Fruit fly (Drosophila melanogaster) whole organism, embryonic: ENCODE results near the gene Zir.

Experiments used
- CG10366 ChIP-seq: fragments of 200-800 bp; sonication (Bioruptor generic); IDR thresholded peaks from 2 replicates; pipeline ENCODE4 v1.3.6; 2022; ENCODE audit warnings: missing biosample characterization, missing genetic modification characterization
- CG12219 ChIP-seq: fragments of 200-800 bp; sonication (Bioruptor generic); optimal IDR thresholded peaks from 3 replicates; lab custom pipeline; 2018; ENCODE audit warnings: missing biosample characterization, mild to moderate bottlenecking, missing genetic modification characterization
- CG13287 ChIP-seq: fragments of 200-800 bp; sonication (Bioruptor generic); IDR thresholded peaks from 2 replicates; pipeline ENCODE4 v1.3.6; 2022; ENCODE audit warnings: missing biosample characterization, missing genetic modification characterization; ENCODE audit not compliant: partially characterized antibody
- CG13775 ChIP-seq: fragments of 200-800 bp; sonication (Bioruptor generic); optimal IDR thresholded peaks from 3 replicates; lab custom pipeline; 2017; ENCODE audit warnings: missing biosample characterization, mild to moderate bottlenecking, missing genetic modification characterization
- CG15269 ChIP-seq: fragments of 200-800 bp; sonication (Bioruptor generic); optimal IDR thresholded peaks from 2 replicates; lab custom pipeline; 2018; ENCODE audit warnings: missing biosample characterization, mild to moderate bottlenecking, missing genetic modification characterization, moderate library complexity
- CG15601 ChIP-seq: fragments of 200-800 bp; sonication (Bioruptor generic); optimal IDR thresholded peaks from 3 replicates; lab custom pipeline; 2019; ENCODE audit warnings: missing biosample characterization, mild to moderate bottlenecking, missing genetic modification characterization, moderate library complexity
- CG1602 ChIP-seq: fragments of 200-800 bp; sonication (Bioruptor generic); optimal IDR thresholded peaks from 3 replicates; lab custom pipeline; 2016; ENCODE audit warnings: missing biosample characterization, missing genetic modification characterization
- CG17359 ChIP-seq: fragments of 200-800 bp; sonication (Bioruptor generic); optimal IDR thresholded peaks from 3 replicates; lab custom pipeline; 2018; ENCODE audit warnings: missing biosample characterization, mild to moderate bottlenecking, missing genetic modification characterization, moderate library complexity
- CG17361 ChIP-seq: fragments of 200-800 bp; sonication (Bioruptor generic); IDR thresholded peaks from 3 replicates; pipeline ENCODE4 v1.3.6; 2022; ENCODE audit warnings: missing biosample characterization, missing genetic modification characterization
- CG17568 ChIP-seq: fragments of 200-800 bp; sonication (Bioruptor generic); optimal IDR thresholded peaks from 2 replicates; lab custom pipeline; 2018; ENCODE audit warnings: missing biosample characterization, mild to moderate bottlenecking, missing genetic modification characterization, moderate library complexity
- CG18619 ChIP-seq: fragments of 200-800 bp; sonication (Bioruptor generic); optimal IDR thresholded peaks from 3 replicates; lab custom pipeline; 2017; ENCODE audit warnings: missing biosample characterization, mild to moderate bottlenecking, missing genetic modification characterization
- CG2875 ChIP-seq: fragments of 200-800 bp; sonication (Bioruptor generic); optimal IDR thresholded peaks from 2 replicates; lab custom pipeline; 2017; ENCODE audit warnings: missing biosample characterization, mild to moderate bottlenecking, missing genetic modification characterization, missing genetic modification reagents
- CG6765 ChIP-seq: fragments of 200-800 bp; sonication (Bioruptor generic); optimal IDR thresholded peaks from 3 replicates; lab custom pipeline; 2017; ENCODE audit warnings: missing biosample characterization, mild to moderate bottlenecking, missing genetic modification characterization
- CG7556 ChIP-seq: fragments of 200-800 bp; sonication (Bioruptor generic); optimal IDR thresholded peaks from 2 replicates; lab custom pipeline; 2017; ENCODE audit warnings: missing biosample characterization, mild to moderate bottlenecking, missing genetic modification characterization
- CG8281 ChIP-seq: fragments of 200-800 bp; sonication (Bioruptor generic); optimal IDR thresholded peaks from 2 replicates; lab custom pipeline; 2018; ENCODE audit warnings: missing biosample characterization, mild to moderate bottlenecking, missing genetic modification characterization, moderate library complexity
- CG8290 ChIP-seq, 3 experiments: fragments of 200-800 bp; sonication (Bioruptor generic); optimal IDR thresholded peaks; 2 replicates each; lab custom pipeline; 2016 to 2019; ENCODE audit warnings: missing biosample characterization in 3 of 3, missing genetic modification characterization in 3 of 3, mild to moderate bottlenecking in 2 of 3, moderate library complexity in 1 of 3
- CG8765 ChIP-seq: fragments of 200-800 bp; sonication (Bioruptor generic); IDR thresholded peaks from 2 replicates; pipeline ENCODE4 v1.3.6; 2022; ENCODE audit warnings: missing biosample characterization, missing genetic modification characterization
- CG8924 ChIP-seq: fragments of 200-800 bp; optimal IDR thresholded peaks from 3 replicates; lab custom pipeline; 2019; ENCODE audit warnings: missing biosample characterization, mild to moderate bottlenecking, missing genetic modification characterization, moderate library complexity
- CG9797 ChIP-seq: fragments of 200-800 bp; sonication (Bioruptor generic); optimal IDR thresholded peaks from 3 replicates; lab custom pipeline; 2018; ENCODE audit warnings: missing biosample characterization, mild to moderate bottlenecking, missing genetic modification characterization
- CG9817 ChIP-seq: fragments of 200-800 bp; sonication (Bioruptor generic); optimal IDR thresholded peaks from 2 replicates; lab custom pipeline; 2018; ENCODE audit warnings: missing biosample characterization, mild to moderate bottlenecking, missing genetic modification characterization, moderate library complexity
- Dp ChIP-seq: fragments of 200-800 bp; sonication (Bioruptor generic); optimal IDR thresholded peaks from 2 replicates; lab custom pipeline; 2018; ENCODE audit warnings: missing biosample characterization, mild to moderate bottlenecking, missing genetic modification characterization, moderate library complexity
- E2f1 ChIP-seq: fragments of 200-800 bp; sonication (Bioruptor generic); IDR thresholded peaks from 2 replicates; pipeline ENCODE4 v1.3.6; 2022; ENCODE audit warnings: missing biosample characterization, missing genetic modification characterization
- E2f2 ChIP-seq: fragments of 200-800 bp; sonication (Bioruptor generic); IDR thresholded peaks from 2 replicates; pipeline ENCODE4 v1.3.6; 2022; ENCODE audit warnings: missing biosample characterization, missing genetic modification characterization
- Hmr ChIP-seq: fragments of 200-800 bp; sonication (Bioruptor generic); optimal IDR thresholded peaks from 3 replicates; lab custom pipeline; 2017; ENCODE audit warnings: mild to moderate bottlenecking, missing biosample characterization, missing genetic modification reagents, missing genetic modification characterization
- Lpt ChIP-seq: fragments of >200 bp; optimal IDR thresholded peaks from 2 replicates; lab custom pipeline; 2018; ENCODE audit warnings: missing biosample characterization, missing genetic modification characterization
- Mad ChIP-seq: fragments of 200-800 bp; sonication (Bioruptor generic); optimal IDR thresholded peaks from 2 replicates; lab custom pipeline; 2016; ENCODE audit warnings: missing biosample characterization, missing genetic modification characterization
- Meics ChIP-seq: fragments of 200-800 bp; sonication (Bioruptor generic); optimal IDR thresholded peaks from 2 replicates; lab custom pipeline; 2017; ENCODE audit warnings: missing biosample characterization, mild to moderate bottlenecking, missing genetic modification characterization
- PHDP ChIP-seq: fragments of 200-800 bp; sonication (Bioruptor generic); optimal IDR thresholded peaks from 3 replicates; lab custom pipeline; 2018; ENCODE audit warnings: missing biosample characterization, mild to moderate bottlenecking, missing genetic modification characterization, moderate library complexity
- Ptx1 ChIP-seq: fragments of 200-800 bp; sonication (Bioruptor generic); IDR thresholded peaks from 2 replicates; pipeline ENCODE4 v1.3.6; 2022; ENCODE audit warnings: missing biosample characterization, missing genetic modification characterization
- Sox102F ChIP-seq: fragments of 200-800 bp; sonication (Bioruptor generic); optimal IDR thresholded peaks from 2 replicates; lab custom pipeline; 2018; ENCODE audit warnings: missing biosample characterization, mild to moderate bottlenecking, missing genetic modification characterization, moderate library complexity
- cas ChIP-seq: fragments of 200-800 bp; sonication (Bioruptor generic); IDR thresholded peaks from 2 replicates; pipeline ENCODE4 v1.3.6; 2022; ENCODE audit warnings: missing biosample characterization, missing genetic modification characterization
- ci ChIP-seq: fragments of 200-800 bp; sonication (Bioruptor generic); IDR thresholded peaks from 3 replicates; pipeline ENCODE4 v1.3.6; 2022; ENCODE audit warnings: missing biosample characterization, missing genetic modification characterization
- dm ChIP-seq: fragments of 200-800 bp; sonication (Bioruptor generic); optimal IDR thresholded peaks from 3 replicates; lab custom pipeline; 2016; ENCODE audit warnings: missing biosample characterization, missing genetic modification characterization
- en ChIP-seq: fragments of 200-800 bp; sonication (Bioruptor generic); optimal IDR thresholded peaks from 2 replicates; lab custom pipeline; 2016; ENCODE audit warnings: missing biosample characterization, missing genetic modification characterization
- fd102C ChIP-seq: fragments of 200-800 bp; sonication (Bioruptor generic); optimal IDR thresholded peaks from 2 replicates; lab custom pipeline; 2018; ENCODE audit warnings: missing biosample characterization, mild to moderate bottlenecking, missing genetic modification characterization, moderate library complexity
- fd3F ChIP-seq: fragments of 200-800 bp; sonication (Bioruptor generic); optimal IDR thresholded peaks from 2 replicates; lab custom pipeline; 2018; ENCODE audit warnings: missing biosample characterization, mild to moderate bottlenecking, missing genetic modification characterization, moderate library complexity
- hkb ChIP-seq, 2 experiments: fragments of 200-800 bp in 1 of 2; fragments of >200 bp in 1 of 2; sonication (Bioruptor generic) in 1 of 2; IDR thresholded peaks in 1 of 2; optimal IDR thresholded peaks in 1 of 2; 2 replicates each; pipeline versions ENCODE4 v1.3.6 to Lab custom; 2017 to 2022; ENCODE audit warnings: missing biosample characterization in 1 of 2, missing genetic modification characterization in 1 of 2
- ken ChIP-seq: fragments of 200-800 bp; sonication (Bioruptor generic); IDR thresholded peaks from 3 replicates; pipeline ENCODE4 v1.3.6; 2022; ENCODE audit warnings: missing biosample characterization, missing genetic modification characterization
- lov ChIP-seq, 2 experiments: fragments of 200-800 bp in 1 of 2; fragments of >200 bp in 1 of 2; sonication (Bioruptor generic) in 1 of 2; IDR thresholded peaks in 1 of 2; optimal IDR thresholded peaks in 1 of 2; 2 replicates in 1 of 2; 3 replicates in 1 of 2; pipeline versions ENCODE4 v1.3.6 to Lab custom; 2017 to 2022; ENCODE audit warnings: missing biosample characterization in 1 of 2, missing genetic modification characterization in 1 of 2
- rib ChIP-seq: fragments of 200-800 bp; sonication (Bioruptor generic); IDR thresholded peaks from 2 replicates; pipeline ENCODE4 v1.3.6; 2022; ENCODE audit warnings: missing biosample characterization, missing genetic modification characterization
- scrt ChIP-seq: fragments of 200-800 bp; sonication (Bioruptor generic); optimal IDR thresholded peaks from 2 replicates; lab custom pipeline; 2018; ENCODE audit warnings: missing biosample characterization, mild to moderate bottlenecking, missing genetic modification characterization, moderate library complexity
- seq ChIP-seq: fragments of 200-800 bp; sonication (Bioruptor generic); IDR thresholded peaks from 2 replicates; pipeline ENCODE4 v1.3.6; 2022; ENCODE audit warnings: missing biosample characterization, missing genetic modification characterization
- slou ChIP-seq: fragments of 200-800 bp; sonication (Bioruptor generic); optimal IDR thresholded peaks from 3 replicates; lab custom pipeline; 2016; ENCODE audit warnings: missing biosample characterization, missing genetic modification characterization
- ssp ChIP-seq: fragments of 200-800 bp; sonication (Bioruptor generic); IDR thresholded peaks from 2 replicates; pipeline ENCODE4 v1.3.6; 2022; ENCODE audit warnings: missing biosample characterization, missing genetic modification characterization
- sug ChIP-seq: fragments of 200-800 bp; optimal IDR thresholded peaks from 2 replicates; lab custom pipeline; 2019; ENCODE audit warnings: missing biosample characterization, mild to moderate bottlenecking, missing genetic modification characterization, moderate library complexity
- tap ChIP-seq: fragments of 200-800 bp; optimal IDR thresholded peaks from 3 replicates; lab custom pipeline; 2019; ENCODE audit warnings: missing biosample characterization, mild to moderate bottlenecking, missing genetic modification characterization, moderate library complexity
- twi ChIP-seq: fragments of 200-800 bp; optimal IDR thresholded peaks from 2 replicates; lab custom pipeline; 2019; ENCODE audit warnings: missing biosample characterization, mild to moderate bottlenecking, missing genetic modification characterization, moderate library complexity
- wek ChIP-seq: fragments of 200-800 bp; sonication (Bioruptor generic); optimal IDR thresholded peaks from 3 replicates; lab custom pipeline; 2018; ENCODE audit warnings: missing biosample characterization, mild to moderate bottlenecking, missing genetic modification characterization, moderate library complexity
- yki ChIP-seq: fragments of >200 bp; optimal IDR thresholded peaks from 3 replicates; lab custom pipeline; 2018
- zen ChIP-seq: fragments of 200-800 bp; sonication (Bioruptor generic); optimal IDR thresholded peaks from 3 replicates; lab custom pipeline; 2018; ENCODE audit warnings: missing biosample characterization, mild to moderate bottlenecking, missing genetic modification characterization, moderate library complexity

Zir gene

dm6 chr2L:117750-118149 is 23.2 kb downstream of the Zir start (continued):
- no peak for TF ChIP-seq ssp (GFP tag; lab: Robert Waterston, UW)
- no peak for TF ChIP-seq hkb (optimal IDR thresholded peaks at IDR 0.05; lab: Kevin White, UChicago)
- TF ChIP-seq hkb (GFP tag; IDR thresholded peaks at IDR 0.05; lab: Robert Waterston, UW): peak; percentile 56
- TF ChIP-seq E2f2: no peak
- TF ChIP-seq CG8290 (GFP tag; optimal IDR thresholded peaks at IDR 0.05; lab: Kevin White, UChicago): no peak
- peak in 1 of 2 experiments; percentile 73 for TF ChIP-seq CG8290 (tag; optimal IDR thresholded peaks at IDR 0.05; lab: Kevin White, UChicago)
- TF ChIP-seq yki (lab: Kevin White, UChicago): no peak
- TF ChIP-seq CG15269 (tag; lab: Kevin White, UChicago): peak; percentile 20
- TF ChIP-seq Mad (GFP tag; lab: Kevin White, UChicago): no peak
- TF ChIP-seq ci (GFP tag; lab: Robert Waterston, UW): peak; percentile 72; the same call in 2 of the 3 replicates
- TF ChIP-seq CG10366 (GFP tag; lab: Robert Waterston, UW): no peak
- no peak for TF ChIP-seq Lpt
- TF ChIP-seq en (GFP tag; lab: Kevin White, UChicago): no peak
- TF ChIP-seq rib: no peak
- TF ChIP-seq CG7556 (GFP tag; lab: Kevin White, UChicago): no peak
- no peak for TF ChIP-seq tap (tag; lab: Kevin White, UChicago)
- TF ChIP-seq CG17361: no peak
- no peak for TF ChIP-seq twi (tag; lab: Kevin White, UChicago)
- no peak for TF ChIP-seq CG12219 (GFP tag; lab: Kevin White, UChicago)
- TF ChIP-seq slou (GFP tag; lab: Kevin White, UChicago): no peak
- no peak for TF ChIP-seq fd102C (GFP tag; lab: Kevin White, UChicago)
- TF ChIP-seq scrt (GFP tag; lab: Kevin White, UChicago): no peak
- TF ChIP-seq E2f1 (GFP tag; lab: Robert Waterston, UW): peak; percentile 38; the same call in 1 of the 2 replicates
- no peak for TF ChIP-seq ken (GFP tag; lab: Robert Waterston, UW)
- TF ChIP-seq zen (tag; lab: Kevin White, UChicago): no peak
- no peak for TF ChIP-seq CG9817 (tag; lab: Kevin White, UChicago)
- TF ChIP-seq Hmr: peak; percentile 32
- TF ChIP-seq fd3F (GFP tag; lab: Kevin White, UChicago): peak; percentile 26
- no peak for TF ChIP-seq CG13287 (GFP tag; lab: Robert Waterston, UW)
- no peak for TF ChIP-seq Sox102F (GFP tag; lab: Kevin White, UChicago)
- TF ChIP-seq PHDP (tag; lab: Kevin White, UChicago): peak; percentile 27
- no peak for TF ChIP-seq CG9797 (GFP tag; lab: Kevin White, UChicago)
- TF ChIP-seq CG17568 (GFP tag; lab: Kevin White, UChicago): peak; percentile 8
- TF ChIP-seq CG17359 (tag; lab: Kevin White, UChicago): peak; percentile 61
- TF ChIP-seq CG13775: no peak
- TF ChIP-seq CG6765: peak; percentile 31
- no peak for TF ChIP-seq CG8765 (GFP tag; lab: Robert Waterston, UW)
- TF ChIP-seq CG8281: no peak
- TF ChIP-seq Ptx1: no peak
- TF ChIP-seq CG8924 (tag; lab: Kevin White, UChicago): no peak
- TF ChIP-seq CG18619 (GFP tag; lab: Kevin White, UChicago): peak; percentile 19
- TF ChIP-seq sug (tag; lab: Kevin White, UChicago): no peak
- TF ChIP-seq Meics: peak; percentile 32
- no peak for TF ChIP-seq Dp (GFP tag; lab: Kevin White, UChicago)
- TF ChIP-seq wek (GFP tag; lab: Kevin White, UChicago): peak; percentile 59
- TF ChIP-seq CG15601 (tag; lab: Kevin White, UChicago): peak; percentile 57
- peak; percentile 28; the same call in 1 of the 2 replicates for TF ChIP-seq seq (GFP tag; lab: Robert Waterston, UW)
- TF ChIP-seq lov (optimal IDR thresholded peaks at IDR 0.05; lab: Kevin White, UChicago): no peak
- TF ChIP-seq lov (GFP tag; IDR thresholded peaks at IDR 0.05; lab: Robert Waterston, UW): peak; percentile 61; the same call in 1 of the 3 replicates
- TF ChIP-seq CG2875 (GFP tag; lab: Kevin White, UChicago): peak; percentile 56
- TF ChIP-seq dm (GFP tag; lab: Kevin White, UChicago): no peak
- TF ChIP-seq cas (GFP tag; lab: Robert Waterston, UW): no peak
- TF ChIP-seq CG1602: no peak
